Worm (Caenorhabditis elegans) whole organism, L2 larva: Measurements from ENCODE around the gene algn-8.

Experiments
- F13H6.1 ChIP-seq: sonication (generic microtip); optimal IDR thresholded peaks from 2 replicates; lab custom pipeline; 2016; ENCODE audit warnings: missing genetic modification characterization, missing compliant biosample characterization
- R02D3.7 ChIP-seq: fragments of 150-350 bp; optimal IDR thresholded peaks from 2 replicates; lab custom pipeline; 2014; ENCODE audit warnings: missing biosample characterization, missing genetic modification characterization
- Y55F3AM.14 ChIP-seq: fragments of 200-800 bp; sonication (Bioruptor generic); optimal IDR thresholded peaks from 2 replicates; lab custom pipeline; 2018; ENCODE audit warnings: mild to moderate bottlenecking, missing genetic modification characterization, missing compliant biosample characterization
- alr-1 ChIP-seq: fragments of 150-350 bp; optimal IDR thresholded peaks from 2 replicates; lab custom pipeline; 2014; ENCODE audit warnings: missing biosample characterization, missing genetic modification characterization
- ama-1 ChIP-seq: fragments of 150-350 bp; optimal IDR thresholded peaks from 2 replicates; lab custom pipeline; 2018; ENCODE audit warnings: inconsistent platforms
- blmp-1 ChIP-seq: sonication (generic microtip); optimal IDR thresholded peaks from 2 replicates; lab custom pipeline; 2017; ENCODE audit warnings: missing genetic modification characterization, mild to moderate bottlenecking, missing compliant biosample characterization, antibody characterized with exemption, moderate library complexity; ENCODE audit not compliant: insufficient read depth
- crh-2 ChIP-seq: sonication (generic microtip); optimal IDR thresholded peaks from 2 replicates; lab custom pipeline; 2017; ENCODE audit warnings: missing biosample characterization, missing genetic modification characterization
- dmd-4 ChIP-seq: sonication (generic microtip); optimal IDR thresholded peaks from 2 replicates; lab custom pipeline; 2017; ENCODE audit warnings: missing biosample characterization, missing genetic modification characterization
- egl-27 ChIP-seq: sonication (generic microtip); optimal IDR thresholded peaks from 3 replicates; lab custom pipeline; 2017; ENCODE audit warnings: missing biosample characterization, missing genetic modification reagents, missing genetic modification characterization
- elt-1 ChIP-seq: fragments of 150-350 bp; optimal IDR thresholded peaks from 2 replicates; lab custom pipeline; 2014; ENCODE audit warnings: missing biosample characterization, missing genetic modification characterization
- elt-3 ChIP-seq: sonication (generic microtip); optimal IDR thresholded peaks from 2 replicates; lab custom pipeline; 2017; ENCODE audit warnings: missing biosample characterization, missing genetic modification characterization
- gmeb-1 ChIP-seq: fragments of 150-350 bp; optimal IDR thresholded peaks from 2 replicates; lab custom pipeline; 2014; ENCODE audit warnings: missing biosample characterization, missing genetic modification characterization
- lin-11 ChIP-seq: fragments of 150-350 bp; sonication (generic microtip); optimal IDR thresholded peaks from 2 replicates; lab custom pipeline; 2014; ENCODE audit warnings: missing biosample characterization, missing genetic modification characterization, inconsistent platforms, mixed read lengths
- lin-13 ChIP-seq: fragments of 150-350 bp; optimal IDR thresholded peaks from 2 replicates; lab custom pipeline; 2014; ENCODE audit warnings: missing biosample characterization, missing genetic modification reagents, missing genetic modification characterization
- lsy-2 ChIP-seq, 2 experiments: fragments of 150-350 bp in 1 of 2; sonication (generic microtip) in 1 of 2; optimal IDR thresholded peaks; 2 replicates each; lab custom pipeline; 2014 to 2017; ENCODE audit warnings: missing biosample characterization in 2 of 2, missing genetic modification characterization in 2 of 2
- mbf-1 ChIP-seq: sonication (generic microtip); optimal IDR thresholded peaks from 2 replicates; lab custom pipeline; 2017; ENCODE audit warnings: missing biosample characterization, missing genetic modification characterization
- mdl-1 ChIP-seq, 2 experiments: fragments of 150-350 bp in 1 of 2; sonication (generic microtip) in 1 of 2; optimal IDR thresholded peaks; 2 replicates each; lab custom pipeline; 2017; ENCODE audit warnings: missing biosample characterization in 2 of 2, missing genetic modification characterization in 2 of 2
- nhr-10 ChIP-seq: sonication (generic microtip); optimal IDR thresholded peaks from 2 replicates; lab custom pipeline; 2017; ENCODE audit warnings: missing biosample characterization, missing genetic modification characterization
- nhr-12 ChIP-seq: fragments of 150-350 bp; optimal IDR thresholded peaks from 2 replicates; lab custom pipeline; 2014; ENCODE audit warnings: missing biosample characterization, missing genetic modification characterization
- nhr-129 ChIP-seq: fragments of 150-350 bp; optimal IDR thresholded peaks from 2 replicates; lab custom pipeline; 2014; ENCODE audit warnings: missing biosample characterization, missing genetic modification characterization
- nhr-23 ChIP-seq: fragments of 150-350 bp; optimal IDR thresholded peaks from 2 replicates; lab custom pipeline; 2014; ENCODE audit warnings: missing biosample characterization, missing genetic modification reagents, missing genetic modification characterization
- nhr-25 ChIP-seq: fragments of 150-350 bp; sonication (generic microtip); optimal IDR thresholded peaks from 3 replicates; lab custom pipeline; 2014; ENCODE audit warnings: missing biosample characterization, missing genetic modification characterization
- nhr-6 ChIP-seq: fragments of 150-350 bp; optimal IDR thresholded peaks from 2 replicates; lab custom pipeline; 2014; ENCODE audit warnings: missing biosample characterization, missing genetic modification characterization
- nhr-77 ChIP-seq: fragments of 150-350 bp; optimal IDR thresholded peaks from 2 replicates; lab custom pipeline; 2014; ENCODE audit warnings: missing biosample characterization, missing genetic modification characterization
- peb-1 ChIP-seq: fragments of 150-350 bp; optimal IDR thresholded peaks from 2 replicates; lab custom pipeline; 2014; ENCODE audit warnings: missing biosample characterization, missing genetic modification characterization
- skn-1 ChIP-seq: sonication (generic microtip); optimal IDR thresholded peaks from 2 replicates; lab custom pipeline; 2017; ENCODE audit warnings: missing biosample characterization, missing genetic modification characterization
- sma-3 ChIP-seq: sonication (generic microtip); optimal IDR thresholded peaks from 2 replicates; lab custom pipeline; 2016; ENCODE audit warnings: missing genetic modification reagents, missing genetic modification characterization, missing compliant biosample characterization
- sma-9 ChIP-seq, 2 experiments: fragments of 150-350 bp in 1 of 2; sonication (generic microtip) in 1 of 2; optimal IDR thresholded peaks; 2 replicates each; lab custom pipeline; 2014 to 2016; ENCODE audit warnings: missing genetic modification characterization in 2 of 2, mild to moderate bottlenecking in 1 of 2, missing biosample characterization in 1 of 2, missing compliant biosample characterization in 1 of 2, missing genetic modification reagents in 1 of 2, moderate library complexity in 1 of 2
- snpc-4 ChIP-seq: fragments of 150-350 bp; optimal IDR thresholded peaks from 2 replicates; lab custom pipeline; 2014; ENCODE audit warnings: missing biosample characterization, missing genetic modification characterization
- unc-39 ChIP-seq: fragments of 150-350 bp; optimal IDR thresholded peaks from 2 replicates; lab custom pipeline; 2014; ENCODE audit warnings: missing biosample characterization, missing genetic modification characterization
- unc-55 ChIP-seq: fragments of 150-350 bp; sonication (generic microtip); optimal IDR thresholded peaks from 3 replicates; lab custom pipeline; 2014; ENCODE audit warnings: missing biosample characterization, missing genetic modification reagents, missing genetic modification characterization
- unc-62 ChIP-seq: fragments of 150-350 bp; optimal IDR thresholded peaks from 2 replicates; lab custom pipeline; 2014; ENCODE audit warnings: missing biosample characterization, missing genetic modification reagents, missing genetic modification characterization
- zag-1 ChIP-seq: fragments of 150-350 bp; optimal IDR thresholded peaks from 2 replicates; lab custom pipeline; 2014; ENCODE audit warnings: missing biosample characterization, missing genetic modification characterization
- ztf-1 ChIP-seq: fragments of 200-800 bp; sonication (Bioruptor generic); conservative IDR thresholded peaks from 2 replicates; pipeline ENCODE4 v1.3.6; 2022; ENCODE audit warnings: missing genetic modification characterization, missing compliant biosample characterization
- ztf-11 ChIP-seq: sonication (generic microtip); optimal IDR thresholded peaks from 2 replicates; lab custom pipeline; 2017; ENCODE audit warnings: missing biosample characterization, missing genetic modification characterization
- ztf-4 ChIP-seq: fragments of 150-350 bp; optimal IDR thresholded peaks from 2 replicates; lab custom pipeline; 2014; ENCODE audit warnings: missing biosample characterization, missing genetic modification characterization

algn-8 gene

ce11 chrII:9859575-9859974 lies 26.7 kb downstream of the algn-8 start, which contains the start of gene chil-5:
chil-5 (minus strand) TSS chrII:9859675.
- TF ChIP-seq R02D3.7 (tag; lab: Kevin White, UChicago): no peak
- TF ChIP-seq blmp-1 (tag; lab: Kevin White, UChicago): no peak
- TF ChIP-seq crh-2 (tag; lab: Kevin White, UChicago): no peak
- TF ChIP-seq nhr-23: no peak
- TF ChIP-seq egl-27 (tag; lab: Kevin White, UChicago): no peak
- no peak for TF ChIP-seq mbf-1 (tag; lab: Kevin White, UChicago)
- TF ChIP-seq unc-55 (GFP tag; lab: Kevin White, UChicago): no peak
- TF ChIP-seq mdl-1 (tag; optimal IDR thresholded peaks at IDR 0.05; lab: Kevin White, UChicago): no peak
- TF ChIP-seq unc-62 (GFP tag; lab: Kevin White, UChicago): no peak
- TF ChIP-seq lsy-2 (tag; optimal IDR thresholded peaks at IDR 0.05; lab: Kevin White, UChicago): no peak
- no peak for TF ChIP-seq peb-1
- TF ChIP-seq nhr-10 (tag; lab: Kevin White, UChicago): no peak
- TF ChIP-seq nhr-12 (tag; lab: Kevin White, UChicago): no peak
- no peak for TF ChIP-seq ztf-11
- TF ChIP-seq ztf-1 (GFP tag; lab: Robert Waterston, UW): no peak
- no peak for TF ChIP-seq zag-1 (tag; lab: Kevin White, UChicago)

DNA sequence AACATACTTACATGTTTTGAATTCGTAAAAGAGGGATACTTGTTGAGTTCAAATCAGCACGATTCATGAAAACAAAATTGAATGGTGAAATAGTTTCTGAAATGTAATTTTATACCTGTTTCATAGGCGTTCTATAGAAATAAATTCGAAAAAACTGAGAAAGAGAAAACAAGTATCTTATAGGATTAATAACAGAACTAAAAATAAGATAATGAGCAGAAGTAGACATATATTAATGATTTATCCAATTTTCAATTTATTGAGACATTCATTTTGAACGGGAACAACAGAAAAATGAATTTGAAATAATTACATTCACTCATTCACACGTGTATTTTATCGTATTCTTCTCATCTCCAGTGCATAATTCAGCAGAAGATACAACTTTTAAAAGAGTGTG lies 28.5 kb downstream of the algn-8 start, which contains the start of gene chil-6:
Gene chil-6 (minus strand): TSS at position 101 of the 400 bp plus-strand sequence.
- TF ChIP-seq ama-1 (lab: Kevin White, UChicago) (no peak), nhr-129 (tag; lab: Kevin White, UChicago) (no peak), sma-9 (GFP tag; optimal IDR thresholded peaks at IDR 0.05; lab: Kevin White, UChicago) (no peak), sma-9 (tag; optimal IDR thresholded peaks at IDR 0.05; lab: Kevin White, UChicago) (no peak), nhr-10 (tag; lab: Kevin White, UChicago) (no peak), F13H6.1 (tag; lab: Kevin White, UChicago) (no peak), ztf-4 (tag; lab: Kevin White, UChicago) (no peak), unc-62 (GFP tag; lab: Kevin White, UChicago) (no peak), snpc-4 (no peak), elt-3 (tag; lab: Kevin White, UChicago) (no peak), lin-13 (GFP tag; lab: Kevin White, UChicago) (no peak)
- TF ChIP-seq, all 48 proteins: peak for 0

DNA sequence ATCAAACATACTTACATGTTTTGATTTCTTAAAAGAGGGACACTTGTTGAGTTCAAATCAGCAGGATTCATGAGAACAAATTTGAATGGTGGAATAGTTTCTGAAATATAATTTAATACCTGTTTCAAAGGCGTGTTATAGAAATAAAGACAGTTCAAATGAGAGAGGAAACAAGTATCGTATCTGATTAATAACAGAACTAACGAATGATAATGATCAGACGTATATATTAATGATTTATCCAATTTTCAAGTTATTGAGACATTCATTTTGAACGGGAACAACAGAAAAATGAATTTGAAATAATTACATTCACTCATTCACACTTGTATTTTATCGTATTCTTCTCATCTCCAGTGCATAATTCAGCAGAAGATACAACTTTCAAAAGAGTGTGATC lies 30.6 kb downstream of the algn-8 start, which contains the start of gene chil-4:
Gene chil-4 (minus strand): TSS at position 101 of the 400 bp plus-strand sequence.
- no peak for TF ChIP-seq mdl-1 (tag; optimal IDR thresholded peaks at IDR 0.05; lab: Kevin White, UChicago)
- no peak for TF ChIP-seq nhr-129 (tag; lab: Kevin White, UChicago)
- TF ChIP-seq nhr-25 (tag; lab: Kevin White, UChicago): no peak
- TF ChIP-seq unc-55 (GFP tag; lab: Kevin White, UChicago): no peak
- TF ChIP-seq ztf-4 (tag; lab: Kevin White, UChicago): no peak
- no peak for TF ChIP-seq Y55F3AM.14 (GFP tag; lab: Kevin White, UChicago)
- TF ChIP-seq gmeb-1 (tag; lab: Kevin White, UChicago): no peak
- TF ChIP-seq nhr-12 (tag; lab: Kevin White, UChicago): no peak
- TF ChIP-seq ztf-11: no peak
- no peak for TF ChIP-seq unc-62 (GFP tag; lab: Kevin White, UChicago)
- TF ChIP-seq lsy-2 (tag; optimal IDR thresholded peaks at IDR 0.05; lab: Kevin White, UChicago): no peak
- TF ChIP-seq R02D3.7 (tag; lab: Kevin White, UChicago): no peak

ce11 chrII:9850945-9851344 lies 35.3 kb downstream of the algn-8 start, which contains the start of gene ZK938.10:
ZK938.10 (minus strand) TSS chrII:9851045.
- TF ChIP-seq R02D3.7 (tag; lab: Kevin White, UChicago): no peak
- no peak for TF ChIP-seq dmd-4 (tag; lab: Kevin White, UChicago)
- TF ChIP-seq gmeb-1 (tag; lab: Kevin White, UChicago): no peak
- TF ChIP-seq unc-39 (tag; lab: Kevin White, UChicago): no peak
- TF ChIP-seq alr-1 (tag; lab: Kevin White, UChicago): no peak

ce11 chrII:9849497-9849896 lies 36.7 kb downstream of the algn-8 start, which contains the start of gene old-2:
old-2 (minus strand) TSS chrII:9849597.
- TF ChIP-seq nhr-6 (tag; lab: Kevin White, UChicago) (no peak), peb-1 (no peak), nhr-10 (tag; lab: Kevin White, UChicago) (no peak), nhr-77 (tag; lab: Kevin White, UChicago) (no peak), F13H6.1 (tag; lab: Kevin White, UChicago) (no peak), lin-11 (tag; lab: Kevin White, UChicago) (no peak), elt-1 (tag; lab: Kevin White, UChicago) (no peak), sma-3 (GFP tag; lab: Kevin White, UChicago) (no peak), skn-1 (tag; lab: Kevin White, UChicago) (no peak), zag-1 (tag; lab: Kevin White, UChicago) (no peak)
